Fruit fly (Drosophila melanogaster): Measurements from ENCODE around the gene CG2225.
A peak's percentile ranks its signal among the peaks of the same experiment; 100 is the strongest.

Gene CG2225

dm6 chr2L:21658529-21659009 is 18.8 kb downstream of the CG2225 start, which contains the start of gene Cul2 (continued):
- TF ChIP-seq vfl (GFP tag; optimal IDR thresholded peaks at IDR 0.05) (peak; percentile 37), Xbp1 (GFP tag; optimal IDR thresholded peaks at IDR 0.05) (peak; percentile 61), sens-2 (GFP tag; IDR thresholded peaks at IDR 0.05) (no peak), dati (GFP tag; IDR thresholded peaks at IDR 0.05) (no peak), Sox100B (GFP tag; optimal IDR thresholded peaks at IDR 0.05) (no peak), lola (GFP tag; optimal IDR thresholded peaks at IDR 0.05) (peak in 2 of 3 experiments; percentile 2 to 57), ewg (GFP tag; optimal IDR thresholded peaks at IDR 0.05) (peak; percentile 25), bab2 (GFP tag; optimal IDR thresholded peaks at IDR 0.05) (peak; percentile 38), ERR (GFP tag; optimal IDR thresholded peaks at IDR 0.05) (no peak), danr (GFP tag; IDR thresholded peaks at IDR 0.05) (no peak), Myb (GFP tag; optimal IDR thresholded peaks at IDR 0.05) (peak; percentile 35), CG9437 (GFP tag; optimal IDR thresholded peaks at IDR 0.05) (no peak), Ets97D (GFP tag; optimal IDR thresholded peaks at IDR 0.05) (peak; percentile 35), CG33557 (GFP tag; optimal IDR thresholded peaks at IDR 0.05) (no peak), ind (GFP tag; optimal IDR thresholded peaks at IDR 0.05) (peak; percentile 58), CG4617 (GFP tag; optimal IDR thresholded peaks at IDR 0.05; ENCODE audit: borderline replicate concordance) (peak; percentile 89), Dek (tag; optimal IDR thresholded peaks at IDR 0.05) (no peak), row (GFP tag; IDR thresholded peaks at IDR 0.05) (peak; percentile 86), Gsc (GFP tag; IDR thresholded peaks at IDR 0.05) (no peak), ham (GFP tag; IDR thresholded peaks at IDR 0.05) (no peak), cas (GFP tag; IDR thresholded peaks at IDR 0.05) (no peak), Hmx (GFP tag; optimal IDR thresholded peaks at IDR 0.05) (peak; percentile 11), CG14860 (GFP tag; IDR thresholded peaks at IDR 0.05; ENCODE audit: partially characterized antibody) (peak; percentile 81), sug (tag; optimal IDR thresholded peaks at IDR 0.05) (peak; percentile 30), Poxn (GFP tag; IDR thresholded peaks at IDR 0.05) (no peak), Trl (optimal IDR thresholded peaks at IDR 0.05) (no peak), Trl (GFP tag; optimal IDR thresholded peaks at IDR 0.05) (peak; percentile 7), HLHmδ (GFP tag; optimal IDR thresholded peaks at IDR 0.05) (no peak), prd (optimal IDR thresholded peaks at IDR 0.05) (no peak), prd (GFP tag; IDR thresholded peaks at IDR 0.05) (no peak), unpg (GFP tag; optimal IDR thresholded peaks at IDR 0.05) (no peak), CG18619 (GFP tag; optimal IDR thresholded peaks at IDR 0.05) (no peak), pita (GFP tag; optimal IDR thresholded peaks at IDR 0.05) (no peak), BtbVII (GFP tag; optimal IDR thresholded peaks at IDR 0.05) (no peak), vnd (GFP tag; IDR thresholded peaks at IDR 0.05; ENCODE audit: partially characterized antibody) (peak; percentile 85), Ets65A (GFP tag) (peak; percentile 80), CG18764 (GFP tag; optimal IDR thresholded peaks at IDR 0.05) (peak; percentile 11), CHES-1-like (GFP tag; optimal IDR thresholded peaks at IDR 0.05) (peak; percentile 63), croc (GFP tag; conservative IDR thresholded peaks at IDR 0.05) (no peak), crp (GFP tag; optimal IDR thresholded peaks at IDR 0.05) (no peak), CG31224 (GFP tag; IDR thresholded peaks at IDR 0.05) (no peak), NfI (GFP tag; optimal IDR thresholded peaks at IDR 0.05) (no peak), Doc2 (GFP tag; IDR thresholded peaks at IDR 0.05) (no peak), CG3847 (GFP tag; IDR thresholded peaks at IDR 0.05) (no peak), CG1647 (GFP tag; optimal IDR thresholded peaks at IDR 0.05) (no peak), CG6272 (GFP tag; IDR thresholded peaks at IDR 0.05) (no peak), CG15479 (GFP tag; optimal IDR thresholded peaks at IDR 0.05) (no peak), phol (tag; optimal IDR thresholded peaks at IDR 0.05) (peak; percentile 63), chn (GFP tag; optimal IDR thresholded peaks at IDR 0.05) (peak; percentile 43), Six4 (GFP tag; optimal IDR thresholded peaks at IDR 0.05) (no peak), CG7556 (GFP tag; optimal IDR thresholded peaks at IDR 0.05) (no peak), tx (GFP tag; optimal IDR thresholded peaks at IDR 0.05) (peak; percentile 19)

Data from whole organism, embryonic.